Worm (Caenorhabditis elegans) whole organism, early embryonic: Measurements from ENCODE around the gene C06C3.3.

Experiments used
- B0310.2 ChIP-seq: sonication (generic microtip); optimal IDR thresholded peaks from 2 replicates; lab custom pipeline; 2016; ENCODE audit warnings: mild to moderate bottlenecking, missing genetic modification characterization, missing compliant biosample characterization
- F13C5.2 ChIP-seq: sonication (generic microtip); optimal IDR thresholded peaks from 2 replicates; lab custom pipeline; 2017; ENCODE audit warnings: mild to moderate bottlenecking, missing genetic modification characterization, inconsistent platforms, missing compliant biosample characterization
- aly-1 ChIP-seq: sonication (generic microtip); optimal IDR thresholded peaks from 2 replicates; lab custom pipeline; 2016; ENCODE audit warnings: missing genetic modification characterization, missing compliant biosample characterization
- ama-1 ChIP-seq: fragments of 150-350 bp; optimal IDR thresholded peaks from 2 replicates; lab custom pipeline; 2014
- ceh-13 ChIP-seq: fragments of 200-800 bp; sonication (Bioruptor generic); optimal IDR thresholded peaks from 2 replicates; lab custom pipeline; 2018; ENCODE audit warnings: mild to moderate bottlenecking, missing genetic modification characterization, missing compliant biosample characterization
- ceh-36 ChIP-seq: sonication (generic microtip); optimal IDR thresholded peaks from 2 replicates; lab custom pipeline; 2016; ENCODE audit warnings: missing genetic modification characterization, inconsistent platforms, missing compliant biosample characterization
- flt-1 ChIP-seq: fragments of 200-800 bp; sonication (Bioruptor generic); IDR thresholded peaks from 2 replicates; pipeline ENCODE4 v1.3.6; 2022; ENCODE audit warnings: missing genetic modification characterization, missing compliant biosample characterization
- hnd-1 ChIP-seq: sonication (generic microtip); optimal IDR thresholded peaks from 2 replicates; lab custom pipeline; 2016; ENCODE audit warnings: missing genetic modification characterization, missing compliant biosample characterization
- pes-1 ChIP-seq: fragments of 200-800 bp; sonication (Bioruptor generic); IDR thresholded peaks from 2 replicates; pipeline ENCODE4 v1.3.6; 2022; ENCODE audit warnings: missing genetic modification reagents, missing genetic modification characterization, missing compliant biosample characterization
- tbx-11 ChIP-seq: fragments of 200-800 bp; sonication (Bioruptor generic); IDR thresholded peaks from 2 replicates; pipeline ENCODE4 v1.3.6; 2022; ENCODE audit warnings: missing genetic modification characterization, missing compliant biosample characterization
- tbx-37 ChIP-seq: fragments of 200-800 bp; sonication (Bioruptor generic); conservative IDR thresholded peaks from 2 replicates; pipeline ENCODE4 v1.3.6; 2022; ENCODE audit warnings: missing genetic modification reagents, missing genetic modification characterization, missing compliant biosample characterization

ce11 chrII:9372991-9373390, 698 bp upstream of the C06C3.3 start, which contains the start of gene C06C3.4:
- TF ChIP-seq F13C5.2, result no peak
- no peak for TF ChIP-seq flt-1 (GFP tag; lab: Robert Waterston, UW)
- no peak for TF ChIP-seq ama-1
- TF ChIP-seq tbx-37 (GFP tag; lab: Robert Waterston, UW), result no peak
- no peak for TF ChIP-seq B0310.2 (tag; lab: Kevin White, UChicago)
- TF ChIP-seq ceh-36 (tag; lab: Kevin White, UChicago), result no peak
- no peak for TF ChIP-seq hnd-1
- TF ChIP-seq pes-1 (GFP tag; lab: Robert Waterston, UW), result no peak
- no peak for TF ChIP-seq ceh-13 (GFP tag; lab: Kevin White, UChicago)
- no peak for TF ChIP-seq aly-1 (tag; lab: Kevin White, UChicago)
- TF ChIP-seq tbx-11 (GFP tag; lab: Robert Waterston, UW), result no peak
